Worm (Caenorhabditis elegans) whole organism, mixed stage, embryonic: ENCODE data around the gene npr-1.

Experiments
- ceh-39 ChIP-seq: fragments of 150-350 bp; optimal IDR thresholded peaks from 2 replicates; lab custom pipeline; 2014; ENCODE audit warnings: missing biosample characterization, missing genetic modification characterization
- ces-1 ChIP-seq: fragments of 150-350 bp; optimal IDR thresholded peaks from 2 replicates; lab custom pipeline; 2014; ENCODE audit warnings: missing biosample characterization, missing genetic modification reagents, missing genetic modification characterization
- cnd-1 ChIP-seq: fragments of 200-800 bp; sonication (Bioruptor generic); optimal IDR thresholded peaks from 2 replicates; lab custom pipeline; 2018; ENCODE audit warnings: mild to moderate bottlenecking, missing genetic modification characterization, missing compliant biosample characterization
- drap-1 ChIP-seq: fragments of 200-800 bp; sonication (Bioruptor generic); optimal IDR thresholded peaks from 3 replicates; lab custom pipeline; 2018; ENCODE audit warnings: mild to moderate bottlenecking, missing genetic modification characterization, missing compliant biosample characterization
- elt-3 ChIP-seq: fragments of 150-350 bp; optimal IDR thresholded peaks from 2 replicates; lab custom pipeline; 2014; ENCODE audit warnings: missing biosample characterization, missing genetic modification characterization
- flh-1 ChIP-seq: fragments of 200-800 bp; sonication (Bioruptor generic); optimal IDR thresholded peaks from 2 replicates; lab custom pipeline; 2018; ENCODE audit warnings: mild to moderate bottlenecking, missing genetic modification characterization, moderate library complexity, missing compliant biosample characterization
- lin-32 ChIP-seq: fragments of 200-800 bp; sonication (Bioruptor generic); optimal IDR thresholded peaks from 2 replicates; lab custom pipeline; 2018; ENCODE audit warnings: mild to moderate bottlenecking, missing genetic modification characterization, missing compliant biosample characterization
- mep-1 ChIP-seq: fragments of 150-350 bp; optimal IDR thresholded peaks from 2 replicates; lab custom pipeline; 2017; ENCODE audit warnings: missing biosample characterization, missing genetic modification reagents, missing genetic modification characterization, inconsistent platforms
- nhr-12 ChIP-seq: fragments of 150-350 bp; optimal IDR thresholded peaks from 2 replicates; lab custom pipeline; 2014; ENCODE audit warnings: missing biosample characterization, missing genetic modification characterization
- nhr-2 ChIP-seq: fragments of 150-350 bp; optimal IDR thresholded peaks from 2 replicates; lab custom pipeline; 2014; ENCODE audit warnings: missing biosample characterization, missing genetic modification characterization
- sptf-1 ChIP-seq: sonication (generic microtip); optimal IDR thresholded peaks from 2 replicates; lab custom pipeline; 2017; ENCODE audit warnings: mild to moderate bottlenecking, missing genetic modification characterization, moderate library complexity, missing compliant biosample characterization
- unc-39 ChIP-seq: fragments of 150-350 bp; optimal IDR thresholded peaks from 2 replicates; lab custom pipeline; 2014; ENCODE audit warnings: missing biosample characterization, missing genetic modification characterization
- unc-62 ChIP-seq: fragments of 150-350 bp; optimal IDR thresholded peaks from 2 replicates; lab custom pipeline; 2014; ENCODE audit warnings: missing biosample characterization, missing genetic modification reagents, missing genetic modification characterization
- zip-8 ChIP-seq: fragments of 150-350 bp; optimal IDR thresholded peaks from 2 replicates; lab custom pipeline; 2014; ENCODE audit warnings: missing biosample characterization, missing genetic modification characterization
- ztf-11 ChIP-seq: fragments of 150-350 bp; optimal IDR thresholded peaks from 2 replicates; lab custom pipeline; 2014; ENCODE audit warnings: missing biosample characterization, missing genetic modification characterization

The npr-1 gene

ce11 chrX:4727388-4727787 is 42.4 kb downstream of the npr-1 start, which contains the start of gene acc-3:
TSS of gene acc-3 (minus strand) at chrX:4727488.
- TF ChIP-seq elt-3 (tag; lab: Kevin White, UChicago) (no peak), cnd-1 (no peak), ces-1 (GFP tag; lab: Kevin White, UChicago) (no peak), nhr-2 (tag; lab: Kevin White, UChicago) (no peak), ceh-39 (no peak), sptf-1 (tag; lab: Kevin White, UChicago) (no peak), flh-1 (GFP tag; lab: Kevin White, UChicago) (no peak), mep-1 (tag; lab: Kevin White, UChicago) (no peak), zip-8 (tag; lab: Kevin White, UChicago) (no peak), drap-1 (no peak), unc-62 (GFP tag; lab: Kevin White, UChicago) (no peak), lin-32 (no peak), ztf-11 (no peak), nhr-12 (tag; lab: Kevin White, UChicago) (no peak)

ce11 chrX:4720603-4721529 is 48.9 kb downstream of the npr-1 start, which contains the start of gene F55D10.4:
TSS of gene F55D10.4 (minus strand) at chrX:4720653.
- TF ChIP-seq ces-1 (GFP tag; lab: Kevin White, UChicago) (peak; percentile 41), cnd-1 (no peak)
- TF ChIP-seq, all 35 proteins: peak for 1

DNA sequence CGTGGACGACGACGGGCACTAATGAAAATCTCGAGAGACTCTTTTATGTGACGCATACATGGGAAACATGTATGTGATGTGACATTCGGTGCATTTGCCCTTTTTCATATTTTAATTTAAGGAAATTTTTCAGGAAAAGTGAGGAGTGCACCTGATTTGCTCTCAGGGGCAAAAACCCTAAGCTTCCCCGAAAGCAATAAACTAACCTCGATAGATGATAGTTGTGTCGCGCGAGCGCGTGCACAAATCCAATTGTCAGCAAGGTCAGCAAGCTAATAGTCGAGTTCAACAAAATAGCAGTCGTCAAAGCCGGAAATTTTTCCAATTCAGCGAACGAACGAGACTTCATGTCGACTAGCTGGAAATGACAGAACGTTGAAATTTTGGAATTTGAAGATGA is 51.7 kb downstream of the npr-1 start:
- TF ChIP-seq unc-39 (tag; lab: Kevin White, UChicago) (no peak), ces-1 (GFP tag; lab: Kevin White, UChicago) (peak; percentile 66)
